Worm (Caenorhabditis elegans) whole organism, late embryonic: Measurements from ENCODE around the gene unc-82.

ENCODE experiments used
- K02D7.2 ChIP-seq: sonication (generic microtip); optimal IDR thresholded peaks from 2 replicates; lab custom pipeline; 2017; ENCODE audit warnings: mild to moderate bottlenecking, missing genetic modification characterization, missing compliant biosample characterization
- ceh-2 ChIP-seq: sonication (generic microtip); optimal IDR thresholded peaks from 2 replicates; lab custom pipeline; 2016; ENCODE audit warnings: missing genotype, missing genetic modification characterization, missing compliant biosample characterization
- elt-2 ChIP-seq: sonication (generic microtip); optimal IDR thresholded peaks from 2 replicates; lab custom pipeline; 2016; ENCODE audit warnings: missing genetic modification reagents, missing genetic modification characterization, missing compliant biosample characterization
- fkh-10 ChIP-seq: fragments of 150-350 bp; optimal IDR thresholded peaks from 2 replicates; lab custom pipeline; 2014; ENCODE audit warnings: missing biosample characterization, missing genetic modification reagents, missing genetic modification characterization
- lin-11 ChIP-seq: fragments of 200-800 bp; sonication (Bioruptor generic); optimal IDR thresholded peaks from 2 replicates; lab custom pipeline; 2018; ENCODE audit warnings: mild to moderate bottlenecking, missing genetic modification characterization, missing compliant biosample characterization
- nfya-1 ChIP-seq: sonication (generic microtip); optimal IDR thresholded peaks from 2 replicates; lab custom pipeline; 2017; ENCODE audit warnings: missing genetic modification characterization, mild to moderate bottlenecking, missing compliant biosample characterization, antibody characterized with exemption, moderate library complexity
- pqm-1 ChIP-seq: sonication (generic microtip); optimal IDR thresholded peaks from 2 replicates; lab custom pipeline; 2016; ENCODE audit warnings: missing genetic modification characterization, missing compliant biosample characterization
- syd-9 ChIP-seq: sonication (generic microtip); optimal IDR thresholded peaks from 2 replicates; lab custom pipeline; 2016; ENCODE audit warnings: mild to moderate bottlenecking, missing genetic modification characterization, moderate library complexity, missing compliant biosample characterization
- unc-3 ChIP-seq, 2 experiments: fragments of 200-800 bp in 1 of 2; sonication (Bioruptor generic) in 1 of 2; sonication (generic microtip) in 1 of 2; conservative IDR thresholded peaks in 1 of 2; optimal IDR thresholded peaks in 1 of 2; 2 replicates each; pipeline versions ENCODE4 v1.3.6 to Lab custom; 2016 to 2022; ENCODE audit warnings: missing compliant biosample characterization in 2 of 2, missing genetic modification characterization in 2 of 2, missing genetic modification reagents in 1 of 2
- unc-55 ChIP-seq: sonication (generic microtip); optimal IDR thresholded peaks from 2 replicates; lab custom pipeline; 2017; ENCODE audit warnings: missing biosample characterization, missing genetic modification reagents, missing genetic modification characterization

ce11 chrIV:7477197-7477596 is 52.9 kb downstream of the unc-82 start, which contains the start of gene pycr-4:
- TF ChIP-seq syd-9 (tag; lab: Kevin White, UChicago): no peak
- TF ChIP-seq elt-2 (tag; lab: Kevin White, UChicago): no peak
- no peak for TF ChIP-seq lin-11 (tag; lab: Kevin White, UChicago)
- TF ChIP-seq unc-3 (GFP tag; conservative IDR thresholded peaks at IDR 0.05; lab: Robert Waterston, UW): no peak
- no peak for TF ChIP-seq unc-3 (tag; optimal IDR thresholded peaks at IDR 0.05; lab: Kevin White, UChicago)
- no peak for TF ChIP-seq nfya-1 (tag; lab: Kevin White, UChicago)
- TF ChIP-seq fkh-10 (GFP tag; lab: Kevin White, UChicago): no peak
- TF ChIP-seq ceh-2 (tag; lab: Kevin White, UChicago): no peak
- TF ChIP-seq pqm-1 (tag; lab: Kevin White, UChicago): no peak
- TF ChIP-seq K02D7.2: no peak
- no peak for TF ChIP-seq unc-55 (GFP tag; lab: Kevin White, UChicago)
